Fruit fly (Drosophila melanogaster) whole organism, adult: ENCODE results near the gene peg.
A peak's percentile ranks its signal among the peaks of the same experiment; 100 is the strongest.

Experiments
- CG11617 ChIP-seq: fragments of 200-800 bp; sonication (Bioruptor generic); optimal IDR thresholded peaks from 2 replicates; lab custom pipeline; 2017; ENCODE audit warnings: mild to moderate bottlenecking, missing biosample characterization, missing genetic modification reagents, missing genetic modification characterization
- CG12768 ChIP-seq: fragments of 200-800 bp; sonication (Bioruptor generic); optimal IDR thresholded peaks from 2 replicates; lab custom pipeline; 2017; ENCODE audit warnings: missing biosample characterization, missing genetic modification characterization, mild to moderate bottlenecking, moderate library complexity, missing genetic modification reagents
- CG14711 ChIP-seq: fragments of 200-800 bp; sonication (Bioruptor generic); optimal IDR thresholded peaks from 2 replicates; lab custom pipeline; 2018; ENCODE audit warnings: missing biosample characterization, mild to moderate bottlenecking, missing genetic modification characterization, moderate library complexity
- CG33017 ChIP-seq: fragments of 200-800 bp; sonication (Bioruptor generic); optimal IDR thresholded peaks from 2 replicates; lab custom pipeline; 2018; ENCODE audit warnings: missing biosample characterization, mild to moderate bottlenecking, missing genetic modification characterization, moderate library complexity
- CG5204 ChIP-seq: fragments of 200-800 bp; sonication (Bioruptor generic); optimal IDR thresholded peaks from 2 replicates; lab custom pipeline; 2016; ENCODE audit warnings: missing biosample characterization, missing genetic modification characterization
- CG7101 ChIP-seq: fragments of 200-800 bp; sonication (Bioruptor generic); optimal IDR thresholded peaks from 2 replicates; lab custom pipeline; 2018; ENCODE audit warnings: missing biosample characterization, mild to moderate bottlenecking, missing genetic modification characterization, moderate library complexity
- Clk ChIP-seq: fragments of 200-800 bp; sonication (Bioruptor generic); optimal IDR thresholded peaks from 2 replicates; lab custom pipeline; 2017; ENCODE audit warnings: missing biosample characterization, missing genetic modification characterization
- Mnt ChIP-seq: fragments of 200-800 bp; sonication (Bioruptor generic); optimal IDR thresholded peaks from 2 replicates; lab custom pipeline; 2016; ENCODE audit warnings: missing biosample characterization, mild to moderate bottlenecking, missing genetic modification characterization
- bab1 ChIP-seq: fragments of 200-800 bp; sonication (Bioruptor generic); optimal IDR thresholded peaks from 3 replicates; lab custom pipeline; 2019; ENCODE audit warnings: missing biosample characterization, mild to moderate bottlenecking, missing genetic modification characterization, moderate library complexity
- cic ChIP-seq: fragments of 200-800 bp; sonication (Bioruptor generic); optimal IDR thresholded peaks from 2 replicates; lab custom pipeline; 2017; ENCODE audit warnings: missing biosample characterization, mild to moderate bottlenecking, missing genetic modification characterization, moderate library complexity
- ovo ChIP-seq: fragments of 200-800 bp; sonication (Bioruptor generic); optimal IDR thresholded peaks from 2 replicates; lab custom pipeline; 2016; ENCODE audit warnings: missing biosample characterization, missing genetic modification characterization
- pad ChIP-seq: fragments of 200-800 bp; sonication (Bioruptor generic); optimal IDR thresholded peaks from 3 replicates; lab custom pipeline; 2017; ENCODE audit warnings: missing biosample characterization, missing genetic modification characterization, mild to moderate bottlenecking, moderate library complexity, missing genetic modification reagents
- toe ChIP-seq: fragments of 200-800 bp; sonication (Bioruptor generic); optimal IDR thresholded peaks from 2 replicates; lab custom pipeline; 2016; ENCODE audit warnings: missing biosample characterization, missing genetic modification characterization

DNA sequence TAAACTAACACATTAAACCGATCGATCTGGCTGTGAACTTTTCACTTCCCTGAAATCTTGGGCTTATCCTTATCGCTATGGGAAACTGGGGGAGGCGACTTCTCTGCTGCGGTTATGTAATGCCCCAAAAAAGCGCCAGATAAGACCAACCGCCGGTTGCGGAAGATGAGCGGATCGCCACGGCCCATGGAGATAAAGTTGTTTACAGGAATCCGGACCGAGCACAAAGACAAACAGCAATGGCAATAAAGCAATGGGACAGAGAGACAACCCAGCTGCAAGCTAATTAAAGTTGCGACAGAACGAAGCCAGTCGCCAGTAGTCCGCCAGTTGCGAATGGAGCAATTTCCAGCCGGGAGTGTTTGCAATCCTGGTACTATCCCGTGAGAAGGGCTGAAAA is 8.3 kb downstream of the peg start, which contains the start of gene CG5697:
- TF ChIP-seq pad (GFP tag; lab: Kevin White, UChicago), result no peak
- peak; percentile 17 for TF ChIP-seq ovo (GFP tag; lab: Kevin White, UChicago)
- TF ChIP-seq cic (GFP tag; lab: Kevin White, UChicago), result peak; percentile 79
- TF ChIP-seq CG7101 (tag; lab: Kevin White, UChicago), result no peak
- no peak for TF ChIP-seq CG5204
- no peak for TF ChIP-seq CG14711 (tag; lab: Kevin White, UChicago)
- no peak for TF ChIP-seq bab1 (GFP tag; lab: Kevin White, UChicago)
- TF ChIP-seq Clk (GFP tag; lab: Kevin White, UChicago), result no peak
- TF ChIP-seq Mnt, result peak; percentile 49
- peak; percentile 28 for TF ChIP-seq CG11617
- no peak for TF ChIP-seq CG33017
- peak; percentile 35 for TF ChIP-seq CG12768
- no peak for TF ChIP-seq toe (GFP tag; lab: Kevin White, UChicago)
